Worm (Caenorhabditis elegans): Measurements from ENCODE around the gene Y75B7AR.1.
A peak's percentile ranks its signal among the peaks of the same experiment; 100 is the strongest.

The Y75B7AR.1 gene

DNA sequence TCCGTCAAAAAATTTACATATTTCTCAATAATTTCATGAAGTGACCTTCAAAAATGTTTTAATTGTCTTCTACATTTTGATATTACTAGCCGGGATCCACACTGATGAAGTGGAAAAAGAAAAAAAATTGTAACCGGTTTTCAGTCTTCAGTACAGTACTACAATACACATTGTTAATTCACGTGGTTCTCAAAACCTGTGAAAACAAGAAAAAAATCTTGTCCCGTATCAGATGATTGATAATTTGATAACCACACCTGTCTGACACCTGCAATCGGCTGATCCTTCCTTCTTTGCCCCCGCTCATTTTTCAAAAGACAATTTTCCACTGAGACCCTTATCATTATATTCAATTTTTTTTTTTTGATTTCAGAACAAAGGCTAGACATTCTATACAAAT lies 46.0 kb upstream of the Y75B7AR.1 start, which contains the start of gene R09B5.11 (continued):
- TF ChIP-seq ceh-44 (GFP tag; IDR thresholded peaks at IDR 0.05): no peak
- TF ChIP-seq zfp-2 (tag; optimal IDR thresholded peaks at IDR 0.05): no peak
- peak; percentile 7 for TF ChIP-seq nhr-48 (tag; optimal IDR thresholded peaks at IDR 0.05)
- no peak for TF ChIP-seq nhr-77 (tag; optimal IDR thresholded peaks at IDR 0.05)
- no peak for TF ChIP-seq dve-1 (tag; optimal IDR thresholded peaks at IDR 0.05; ENCODE audit: insufficient read depth)
- TF ChIP-seq nhr-111 (GFP tag; optimal IDR thresholded peaks at IDR 0.05): no peak
- TF ChIP-seq arid-1 (GFP tag; conservative IDR thresholded peaks at IDR 0.05): no peak
- TF ChIP-seq aly-2 (tag; optimal IDR thresholded peaks at IDR 0.05): no peak
- TF ChIP-seq ama-1 (optimal IDR thresholded peaks at IDR 0.05): no peak
- TF ChIP-seq daf-19 (GFP tag; conservative IDR thresholded peaks at IDR 0.05): no peak
- no peak for TF ChIP-seq ztf-11 (tag; optimal IDR thresholded peaks at IDR 0.05)
- no peak for TF ChIP-seq zfp-3 (GFP tag; conservative IDR thresholded peaks at IDR 0.05)
- TF ChIP-seq R02D3.7 (tag; optimal IDR thresholded peaks at IDR 0.05): no peak
- no peak for TF ChIP-seq nhr-6 (tag; optimal IDR thresholded peaks at IDR 0.05)
- TF ChIP-seq mep-1 (tag; optimal IDR thresholded peaks at IDR 0.05): no peak

DNA sequence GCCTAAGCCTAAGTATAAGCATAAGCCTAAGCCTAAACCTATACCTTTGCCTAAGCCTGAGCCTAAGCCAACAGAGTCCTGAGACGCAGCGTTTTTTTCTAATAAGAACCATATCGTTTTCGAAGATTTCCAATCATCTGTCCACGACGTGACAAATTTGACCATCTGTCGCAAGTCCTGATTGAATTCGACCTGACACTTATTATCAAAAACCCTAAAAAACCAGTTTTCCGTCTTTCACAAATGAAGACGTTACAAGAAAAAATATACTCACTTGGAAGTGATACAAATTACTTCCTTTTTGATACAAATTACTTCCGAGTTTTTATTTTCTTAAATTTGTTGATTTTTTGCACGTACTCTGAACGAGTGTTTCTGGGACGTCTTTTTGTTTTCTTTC lies 45.4 kb upstream of the Y75B7AR.1 start:
- peak in 1 of 2 experiments; percentile 88 for TF ChIP-seq unc-62 (GFP tag; optimal IDR thresholded peaks at IDR 0.05 in 1 of 2)
- TF ChIP-seq unc-62 (tag; optimal IDR thresholded peaks at IDR 0.05): no peak
- peak; percentile 84 for TF ChIP-seq aha-1 (tag)
- TF ChIP-seq gei-8 (GFP tag; optimal IDR thresholded peaks at IDR 0.05): no peak
- peak; percentile 6 for TF ChIP-seq hlh-30 (tag; optimal IDR thresholded peaks at IDR 0.05; ENCODE audit: insufficient read depth)

DNA sequence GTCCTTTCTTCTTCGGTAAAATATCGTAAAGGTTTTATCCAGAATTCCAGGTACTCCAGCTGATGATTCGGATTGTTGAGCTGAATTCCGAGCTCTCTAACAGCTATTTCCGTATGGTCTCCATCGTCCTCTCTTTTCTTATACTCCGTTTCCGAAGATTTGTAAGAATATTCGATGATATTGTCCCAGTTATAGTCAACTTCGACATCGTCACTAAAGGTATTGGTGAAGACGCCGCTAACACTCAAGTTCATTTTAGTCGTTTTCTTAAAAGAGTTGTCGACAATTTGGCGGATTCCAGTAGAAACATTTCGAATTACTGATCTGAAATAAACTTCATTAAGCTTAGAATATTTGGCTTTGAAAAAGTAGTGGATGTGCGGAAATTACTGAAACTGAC lies 42.3 kb upstream of the Y75B7AR.1 start:
- TF ChIP-seq unc-62 (GFP tag; optimal IDR thresholded peaks at IDR 0.05 in 1 of 2): no peak
- no peak for TF ChIP-seq unc-62 (tag; optimal IDR thresholded peaks at IDR 0.05)
- no peak for TF ChIP-seq vab-7 (GFP tag; IDR thresholded peaks at IDR 0.05)
- TF ChIP-seq lin-39 (tag; optimal IDR thresholded peaks at IDR 0.05): no peak
- no peak for TF ChIP-seq ceh-32 (tag; optimal IDR thresholded peaks at IDR 0.05; ENCODE audit: poor library complexity)

DNA sequence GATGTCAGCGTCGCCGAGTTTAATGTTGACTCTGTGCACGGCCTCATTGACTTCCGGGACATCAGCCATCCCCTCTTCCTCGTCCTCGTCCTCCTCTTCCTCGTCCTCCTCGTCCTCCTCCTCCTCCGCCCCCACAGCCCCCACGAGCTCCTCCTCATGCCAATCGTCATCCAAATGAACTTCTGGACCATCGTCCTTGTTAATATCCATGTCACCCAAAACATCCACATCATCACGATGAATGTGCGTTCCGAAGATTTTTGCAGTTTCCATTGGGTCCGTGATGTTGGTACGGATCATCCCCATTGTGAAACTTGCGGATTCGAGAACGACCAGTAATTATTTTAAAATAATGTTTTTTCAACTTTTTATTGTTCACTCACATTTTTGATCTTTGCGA lies 41.6 kb upstream of the Y75B7AR.1 start:
- TF ChIP-seq nhr-76 (tag; optimal IDR thresholded peaks at IDR 0.05) (no peak), mxl-3 (GFP tag; optimal IDR thresholded peaks at IDR 0.05) (no peak), set-16 (GFP tag; IDR thresholded peaks at IDR 0.05) (peak; percentile 80), rbr-2 (tag; optimal IDR thresholded peaks at IDR 0.05) (no peak), Y75B8A.6 (GFP tag; IDR thresholded peaks at IDR 0.05) (no peak), lin-15B (tag; optimal IDR thresholded peaks at IDR 0.05) (no peak), ztf-11 (tag; optimal IDR thresholded peaks at IDR 0.05) (no peak), snpc-4 (tag; optimal IDR thresholded peaks at IDR 0.05) (no peak), ctbp-1 (GFP tag; IDR thresholded peaks at IDR 0.05) (no peak), Y48G9A.11 (GFP tag; IDR thresholded peaks at IDR 0.05) (no peak), aha-1 (tag) (peak; percentile 99), pha-4 (GFP tag; IDR thresholded peaks at IDR 0.05) (no peak), pha-4 (tag; optimal IDR thresholded peaks at IDR 0.05) (no peak)

DNA sequence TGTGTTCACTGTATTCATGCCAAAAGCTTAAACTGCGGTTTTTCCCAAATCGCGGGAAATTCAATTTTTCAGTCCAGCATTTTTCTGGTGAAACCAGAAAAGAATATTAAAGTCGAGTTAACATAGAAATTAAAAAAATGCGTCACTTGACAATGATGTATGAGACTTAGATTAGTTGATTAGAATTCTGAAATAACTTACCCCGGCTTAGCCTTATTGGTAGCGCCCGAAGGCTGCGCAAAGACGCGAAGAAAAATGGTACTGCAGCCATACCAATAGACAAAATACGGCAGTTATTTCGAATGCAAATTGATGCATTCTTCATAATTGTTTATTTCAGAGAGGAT lies 40.6 kb upstream of the Y75B7AR.1 start:
- TF ChIP-seq sdz-12 (GFP tag; optimal IDR thresholded peaks at IDR 0.05) (no peak), dmd-6 (GFP tag; IDR thresholded peaks at IDR 0.05) (no peak), saeg-2 (GFP tag; IDR thresholded peaks at IDR 0.05) (no peak), set-16 (GFP tag; IDR thresholded peaks at IDR 0.05) (no peak), dpl-1 (GFP tag; optimal IDR thresholded peaks at IDR 0.05) (no peak)
